Worm (Caenorhabditis elegans): Measurements from ENCODE around the gene sgt-1.
A peak's percentile ranks its signal among the peaks of the same experiment; 100 is the strongest.
"Not testable (repeated sequence)": the region's sequence is repeated elsewhere in the genome, so short reads cannot be mapped to it uniquely, and the experiment has no call there.

Gene sgt-1

ce11 chrII:4932727-4933126, 29.1 kb upstream of the sgt-1 start, which contains the start of gene msp-152:
msp-152 (plus strand) TSS chrII:4933027.
- not testable (repeated sequence) for TF ChIP-seq dao-5, W03F9.2, him-1 (tag; optimal IDR thresholded peaks at IDR 0.05)

- TF ChIP-seq him-1 (tag; optimal IDR thresholded peaks at IDR 0.05) (no peak), W03F9.2 (tag; optimal IDR thresholded peaks at IDR 0.05) (no peak), dao-5 (tag; optimal IDR thresholded peaks at IDR 0.05) (no peak)
Observed at ce11 chrII:4931286-4931685, 27.7 kb upstream of the sgt-1 start.

ce11 chrII:4925198-4925764, 21.7 kb upstream of the sgt-1 start, which contains the start of gene aagr-2:
aagr-2 (minus strand) TSS chrII:4925248.
- no peak for TF ChIP-seq W03F9.2 (tag; optimal IDR thresholded peaks at IDR 0.05)
- no peak for TF ChIP-seq him-1 (tag; optimal IDR thresholded peaks at IDR 0.05)
- TF ChIP-seq dao-5 (tag; optimal IDR thresholded peaks at IDR 0.05): no peak

- TF ChIP-seq dao-5 (tag; optimal IDR thresholded peaks at IDR 0.05) (no peak), W03F9.2 (tag; optimal IDR thresholded peaks at IDR 0.05) (no peak), him-1 (tag; optimal IDR thresholded peaks at IDR 0.05) (no peak)
Observed at ce11 chrII:4924729-4925128, 21.1 kb upstream of the sgt-1 start.

ce11 chrII:4920608-4921007, 17.0 kb upstream of the sgt-1 start:
- TF ChIP-seq W03F9.2 (tag; optimal IDR thresholded peaks at IDR 0.05) (no peak), him-1 (tag; optimal IDR thresholded peaks at IDR 0.05) (no peak), dao-5 (tag; optimal IDR thresholded peaks at IDR 0.05) (no peak)

- TF ChIP-seq him-1 (tag; optimal IDR thresholded peaks at IDR 0.05): no peak
- no peak for TF ChIP-seq W03F9.2 (tag; optimal IDR thresholded peaks at IDR 0.05)
- no peak for TF ChIP-seq dao-5 (tag; optimal IDR thresholded peaks at IDR 0.05)
Observed at ce11 chrII:4918501-4919021, 15.0 kb upstream of the sgt-1 start.

- TF ChIP-seq dao-5, W03F9.2, him-1 (tag; optimal IDR thresholded peaks at IDR 0.05): not testable (repeated sequence)
Observed at ce11 chrII:4916462-4916861, 12.9 kb upstream of the sgt-1 start, which contains the start of gene msp-31. msp-31 (minus strand) TSS chrII:4916562.

- TF ChIP-seq dao-5 (tag; optimal IDR thresholded peaks at IDR 0.05) (no peak), him-1 (tag; optimal IDR thresholded peaks at IDR 0.05) (no peak), W03F9.2 (tag; optimal IDR thresholded peaks at IDR 0.05) (no peak)
Observed at ce11 chrII:4915572-4915971, 12.0 kb upstream of the sgt-1 start.

ce11 chrII:4914214-4914613, 10.6 kb upstream of the sgt-1 start, which contains the start of gene R05F9.11:
R05F9.11 (minus strand) TSS chrII:4914218.
- TF ChIP-seq dao-5 (tag; optimal IDR thresholded peaks at IDR 0.05) (no peak), him-1 (tag; optimal IDR thresholded peaks at IDR 0.05) (no peak), W03F9.2 (tag; optimal IDR thresholded peaks at IDR 0.05) (no peak)

ce11 chrII:4908160-4908559, 4.6 kb upstream of the sgt-1 start:
- TF ChIP-seq dao-5 (tag; optimal IDR thresholded peaks at IDR 0.05): no peak
- no peak for TF ChIP-seq W03F9.2 (tag; optimal IDR thresholded peaks at IDR 0.05)
- TF ChIP-seq him-1 (tag; optimal IDR thresholded peaks at IDR 0.05): no peak

- TF ChIP-seq dao-5 (tag; optimal IDR thresholded peaks at IDR 0.05) (no peak), him-1 (tag; optimal IDR thresholded peaks at IDR 0.05) (no peak), W03F9.2 (tag; optimal IDR thresholded peaks at IDR 0.05) (no peak)
Observed at ce11 chrII:4905883-4906282, 2.3 kb upstream of the sgt-1 start.

ce11 chrII:4905331-4905730, 1.7 kb upstream of the sgt-1 start:
- TF ChIP-seq him-1 (tag; optimal IDR thresholded peaks at IDR 0.05) (no peak), W03F9.2 (tag; optimal IDR thresholded peaks at IDR 0.05) (no peak), dao-5 (tag; optimal IDR thresholded peaks at IDR 0.05) (no peak)

ce11 chrII:4904778-4905177, 1.2 kb upstream of the sgt-1 start, which contains the start of gene btbd-10:
btbd-10 (plus strand) TSS chrII:4905008.
- TF ChIP-seq dao-5 (tag; optimal IDR thresholded peaks at IDR 0.05) (no peak), W03F9.2 (tag; optimal IDR thresholded peaks at IDR 0.05) (no peak), him-1 (tag; optimal IDR thresholded peaks at IDR 0.05) (no peak)

ce11 chrII:4904277-4904676, 681 bp upstream of the sgt-1 start:
- TF ChIP-seq dao-5 (tag; optimal IDR thresholded peaks at IDR 0.05): no peak
- peak; percentile 88 for TF ChIP-seq W03F9.2 (tag; optimal IDR thresholded peaks at IDR 0.05)
- TF ChIP-seq him-1 (tag; optimal IDR thresholded peaks at IDR 0.05): no peak

ce11 chrII:4902035-4902434, 1.6 kb downstream of the sgt-1 start, which contains the start of gene R05F9.9:
R05F9.9 (minus strand) TSS chrII:4902100.
- TF ChIP-seq dao-5 (tag; optimal IDR thresholded peaks at IDR 0.05) (no peak), him-1 (tag; optimal IDR thresholded peaks at IDR 0.05) (no peak), W03F9.2 (tag; optimal IDR thresholded peaks at IDR 0.05) (no peak)
